Worm (Caenorhabditis elegans) whole organism, L1 larva: ENCODE results near the gene pmp-1.

Source experiments
- C04F5.9 ChIP-seq: sonication (generic microtip); optimal IDR thresholded peaks from 2 replicates; lab custom pipeline; 2016; ENCODE audit warnings: missing genetic modification characterization, missing compliant biosample characterization
- C16A3.4 ChIP-seq: fragments of 150-350 bp; optimal IDR thresholded peaks from 2 replicates; lab custom pipeline; 2014; ENCODE audit warnings: missing biosample characterization, missing genetic modification characterization
- C34B4.2 ChIP-seq: sonication (generic microtip); optimal IDR thresholded peaks from 2 replicates; lab custom pipeline; 2017; ENCODE audit warnings: mild to moderate bottlenecking, missing genetic modification characterization, missing compliant biosample characterization
- Y116A8C.19 ChIP-seq: sonication (generic microtip); optimal IDR thresholded peaks from 2 replicates; lab custom pipeline; 2016; ENCODE audit warnings: missing compliant biosample characterization, missing genetic modification characterization, borderline replicate concordance
- aha-1 ChIP-seq: fragments of 150-350 bp; optimal IDR thresholded peaks from 2 replicates; lab custom pipeline; 2014; ENCODE audit warnings: missing biosample characterization, missing genetic modification characterization
- alr-1 ChIP-seq: fragments of 200-800 bp; sonication (Bioruptor generic); optimal IDR thresholded peaks from 2 replicates; lab custom pipeline; 2018; ENCODE audit warnings: borderline replicate concordance, mild to moderate bottlenecking, missing genetic modification characterization, missing compliant biosample characterization
- ama-1 ChIP-seq: fragments of 150-350 bp; optimal IDR thresholded peaks from 2 replicates; lab custom pipeline; 2014
- ceh-63 ChIP-seq: fragments of 200-800 bp; sonication (Bioruptor generic); optimal IDR thresholded peaks from 2 replicates; lab custom pipeline; 2018; ENCODE audit warnings: mild to moderate bottlenecking, missing genetic modification characterization, missing compliant biosample characterization
- ceh-88 ChIP-seq: fragments of 200-800 bp; sonication (Bioruptor generic); IDR thresholded peaks from 2 replicates; pipeline ENCODE4 v1.3.6; 2022; ENCODE audit warnings: missing genetic modification characterization, missing compliant biosample characterization
- ceh-90 ChIP-seq: sonication (generic microtip); optimal IDR thresholded peaks from 2 replicates; lab custom pipeline; 2016; ENCODE audit warnings: missing genetic modification characterization, missing compliant biosample characterization
- dpl-1 ChIP-seq, 3 experiments: fragments of 150-350 bp in 2 of 3; sonication (generic microtip) in 1 of 3; optimal IDR thresholded peaks; 2 replicates each; lab custom pipeline; 2014 to 2017; ENCODE audit warnings: missing biosample characterization in 3 of 3, missing genetic modification characterization in 3 of 3, missing genetic modification reagents in 3 of 3
- dsc-1 ChIP-seq: sonication (generic microtip); optimal IDR thresholded peaks from 2 replicates; lab custom pipeline; 2016; ENCODE audit warnings: mild to moderate bottlenecking, missing genetic modification characterization, missing compliant biosample characterization
- efl-1 ChIP-seq, 4 experiments: fragments of 150-350 bp; optimal IDR thresholded peaks in 3 of 4; peaks in 1 of 4; 1 replicate in 1 of 4; 2 replicates in 3 of 4; lab custom pipeline; 2014; ENCODE audit warnings: missing biosample characterization in 2 of 4, missing genetic modification characterization in 2 of 4, missing genetic modification reagents in 2 of 4
- egl-27 ChIP-seq, 2 experiments: fragments of 150-350 bp in 1 of 2; sonication (generic microtip); optimal IDR thresholded peaks; 3 replicates each; lab custom pipeline; 2017 to 2018; ENCODE audit warnings: missing biosample characterization in 2 of 2, missing genetic modification characterization in 2 of 2, missing genetic modification reagents in 2 of 2
- elt-2 ChIP-seq: sonication (generic microtip); optimal IDR thresholded peaks from 2 replicates; lab custom pipeline; 2016; ENCODE audit warnings: missing genetic modification characterization, mild to moderate bottlenecking, inconsistent platforms, missing compliant biosample characterization, missing genetic modification reagents
- ets-5 ChIP-seq: fragments of 200-800 bp; sonication (Bioruptor generic); IDR thresholded peaks from 2 replicates; pipeline ENCODE4 v1.3.6; 2022; ENCODE audit warnings: missing genetic modification characterization, missing compliant biosample characterization
- fkh-10 ChIP-seq: sonication (generic microtip); optimal IDR thresholded peaks from 2 replicates; lab custom pipeline; 2017; ENCODE audit warnings: missing biosample characterization, missing genetic modification reagents, missing genetic modification characterization
- fos-1 ChIP-seq: fragments of 150-350 bp; optimal IDR thresholded peaks from 2 replicates; lab custom pipeline; 2014; ENCODE audit warnings: missing biosample characterization, missing genetic modification characterization
- hlh-4 ChIP-seq: sonication (generic microtip); optimal IDR thresholded peaks from 2 replicates; lab custom pipeline; 2016; ENCODE audit warnings: mild to moderate bottlenecking, missing genetic modification characterization, missing compliant biosample characterization
- hpl-2 ChIP-seq: fragments of 150-350 bp; optimal IDR thresholded peaks from 2 replicates; lab custom pipeline; 2014; ENCODE audit warnings: missing biosample characterization, missing genetic modification reagents, missing genetic modification characterization
- lin-14 ChIP-seq: fragments of 200-800 bp; sonication (Bioruptor generic); optimal IDR thresholded peaks from 2 replicates; lab custom pipeline; 2018; ENCODE audit warnings: mild to moderate bottlenecking, missing genetic modification characterization, moderate library complexity, missing compliant biosample characterization
- lin-15B ChIP-seq: fragments of 150-350 bp; sonication (generic microtip); optimal IDR thresholded peaks from 3 replicates; lab custom pipeline; 2014; ENCODE audit warnings: missing biosample characterization, missing genetic modification characterization
- lin-39 ChIP-seq: fragments of 150-350 bp; optimal IDR thresholded peaks from 2 replicates; lab custom pipeline; 2014; ENCODE audit warnings: missing biosample characterization, missing genetic modification reagents, missing genetic modification characterization
- lsy-2 ChIP-seq, 2 experiments: fragments of 150-350 bp; optimal IDR thresholded peaks; 2 replicates each; lab custom pipeline; 2014; ENCODE audit warnings: missing biosample characterization in 2 of 2, missing genetic modification characterization in 2 of 2
- mab-9 ChIP-seq: fragments of 200-800 bp; sonication (Bioruptor generic); IDR thresholded peaks from 2 replicates; pipeline ENCODE4 v1.3.6; 2022; ENCODE audit warnings: missing genetic modification reagents, missing genetic modification characterization, missing compliant biosample characterization
- mdl-1 ChIP-seq, 2 experiments: fragments of 150-350 bp; optimal IDR thresholded peaks; 2 replicates each; lab custom pipeline; 2014 to 2017; ENCODE audit warnings: missing biosample characterization in 2 of 2, missing genetic modification characterization in 2 of 2, inconsistent platforms in 1 of 2
- mef-2 ChIP-seq: fragments of 150-350 bp; optimal IDR thresholded peaks from 2 replicates; lab custom pipeline; 2014; ENCODE audit warnings: missing biosample characterization, missing genetic modification characterization
- nhr-11 ChIP-seq: fragments of 150-350 bp; optimal IDR thresholded peaks from 2 replicates; lab custom pipeline; 2014; ENCODE audit warnings: missing biosample characterization, missing genetic modification characterization
- nhr-237 ChIP-seq: fragments of 150-350 bp; optimal IDR thresholded peaks from 2 replicates; lab custom pipeline; 2014; ENCODE audit warnings: missing biosample characterization, missing genetic modification characterization
- nhr-28 ChIP-seq: fragments of 150-350 bp; optimal IDR thresholded peaks from 2 replicates; lab custom pipeline; 2014; ENCODE audit warnings: missing biosample characterization, missing genetic modification characterization
- nhr-47 ChIP-seq: sonication (generic microtip); optimal IDR thresholded peaks from 2 replicates; lab custom pipeline; 2016; ENCODE audit warnings: mild to moderate bottlenecking, missing genetic modification characterization, moderate library complexity, missing compliant biosample characterization
- nhr-76 ChIP-seq: sonication (generic microtip); optimal IDR thresholded peaks from 2 replicates; lab custom pipeline; 2017; ENCODE audit warnings: missing biosample characterization, missing genetic modification characterization
- nhr-77 ChIP-seq: fragments of 150-350 bp; optimal IDR thresholded peaks from 2 replicates; lab custom pipeline; 2014; ENCODE audit warnings: missing biosample characterization, missing genetic modification characterization
- nhr-85 ChIP-seq: sonication (generic microtip); peaks from one replicate; lab custom pipeline; 2016; ENCODE audit warnings: missing genetic modification characterization, inconsistent platforms, missing compliant biosample characterization
- pag-3 ChIP-seq: sonication (generic microtip); optimal IDR thresholded peaks from 2 replicates; lab custom pipeline; 2017; ENCODE audit warnings: missing genetic modification characterization, mild to moderate bottlenecking, missing compliant biosample characterization, antibody characterized with exemption, borderline replicate concordance; ENCODE audit not compliant: insufficient read depth
- snu-23 ChIP-seq: sonication (generic microtip); optimal IDR thresholded peaks from 2 replicates; lab custom pipeline; 2016; ENCODE audit warnings: missing genetic modification characterization, missing compliant biosample characterization
- sox-4 ChIP-seq: sonication (generic microtip); optimal IDR thresholded peaks from 2 replicates; lab custom pipeline; 2016; ENCODE audit warnings: missing genetic modification characterization, missing compliant biosample characterization
- swsn-7 ChIP-seq: sonication (generic microtip); optimal IDR thresholded peaks from 2 replicates; lab custom pipeline; 2016; ENCODE audit warnings: missing genetic modification characterization, missing compliant biosample characterization
- unc-62 ChIP-seq: fragments of 150-350 bp; optimal IDR thresholded peaks from 2 replicates; lab custom pipeline; 2014; ENCODE audit warnings: missing biosample characterization, missing genetic modification reagents, missing genetic modification characterization
- unc-98 ChIP-seq: fragments of 200-800 bp; sonication (Bioruptor generic); IDR thresholded peaks from 2 replicates; pipeline ENCODE4 v1.3.6; 2022; ENCODE audit warnings: missing genetic modification characterization, missing compliant biosample characterization
- vab-15 ChIP-seq: sonication (generic microtip); optimal IDR thresholded peaks from 2 replicates; lab custom pipeline; 2017; ENCODE audit warnings: missing genotype, mild to moderate bottlenecking, missing genetic modification characterization, missing compliant biosample characterization
- xbp-1 ChIP-seq: sonication (generic microtip); optimal IDR thresholded peaks from 2 replicates; lab custom pipeline; 2016; ENCODE audit warnings: missing genetic modification characterization, missing compliant biosample characterization
- ztf-11 ChIP-seq, 2 experiments: sonication (generic microtip); optimal IDR thresholded peaks; 2 replicates each; lab custom pipeline; 2016 to 2017; ENCODE audit warnings: missing genetic modification characterization in 2 of 2, missing biosample characterization in 1 of 2, missing compliant biosample characterization in 1 of 2

pmp-1 gene

ce11 chrII:6923792-6924191 is 40.2 kb upstream of the pmp-1 start:
- no peak for TF ChIP-seq hlh-4 (tag; lab: Kevin White, UChicago)
- no peak for TF ChIP-seq ets-5 (GFP tag; lab: Robert Waterston, UW)
- no peak for TF ChIP-seq nhr-28 (tag; lab: Kevin White, UChicago)
- TF ChIP-seq nhr-76 (tag; lab: Kevin White, UChicago), result no peak
- TF ChIP-seq mab-9 (GFP tag; lab: Robert Waterston, UW), result no peak
- TF ChIP-seq lsy-2 (tag; optimal IDR thresholded peaks at IDR 0.05; lab: Kevin White, UChicago), result no peak
- no peak for TF ChIP-seq aha-1 (tag; lab: Kevin White, UChicago)
- no peak for TF ChIP-seq hpl-2 (GFP tag; lab: Kevin White, UChicago)
- no peak for TF ChIP-seq C04F5.9 (tag; lab: Kevin White, UChicago)
- TF ChIP-seq lin-14 (GFP tag; lab: Kevin White, UChicago), result no peak
- TF ChIP-seq egl-27 (tag; optimal IDR thresholded peaks at IDR 0.05; lab: Kevin White, UChicago), result no peak
- no peak for TF ChIP-seq lin-15B (tag; lab: Kevin White, UChicago)
- no peak for TF ChIP-seq ceh-88 (GFP tag; lab: Robert Waterston, UW)
- no peak for TF ChIP-seq C34B4.2 (tag; lab: Kevin White, UChicago)
- TF ChIP-seq mef-2 (tag; lab: Kevin White, UChicago), result no peak
- no peak for TF ChIP-seq xbp-1 (tag; lab: Kevin White, UChicago)
- no peak for TF ChIP-seq nhr-85
- no peak for TF ChIP-seq swsn-7 (tag; lab: Kevin White, UChicago)
- TF ChIP-seq nhr-11 (tag; lab: Kevin White, UChicago), result no peak
- TF ChIP-seq, all 84 proteins: peak for 0

ce11 chrII:6919363-6919851 is 35.9 kb upstream of the pmp-1 start, which contains the start of gene B0252.1:
B0252.1 (plus strand) TSS chrII:6919680.
- TF ChIP-seq mab-9 (GFP tag; lab: Robert Waterston, UW) (no peak), alr-1 (tag; lab: Kevin White, UChicago) (no peak), lin-15B (tag; lab: Kevin White, UChicago) (no peak), snu-23 (no peak), C16A3.4 (no peak), ceh-63 (GFP tag; lab: Kevin White, UChicago) (no peak), nhr-77 (tag; lab: Kevin White, UChicago) (no peak), nhr-28 (tag; lab: Kevin White, UChicago) (no peak), nhr-237 (tag; lab: Kevin White, UChicago) (no peak), fkh-10 (GFP tag; lab: Kevin White, UChicago) (no peak), unc-98 (GFP tag; lab: Robert Waterston, UW) (no peak), sox-4 (tag; lab: Kevin White, UChicago) (no peak), efl-1 (optimal IDR thresholded peaks at IDR 0.05; lab: Kevin White, UChicago) (no peak), efl-1 (GFP tag; optimal IDR thresholded peaks at IDR 0.05 in 1 of 2; lab: Kevin White, UChicago) (no peak), fos-1 (no peak)

ce11 chrII:6918862-6919261 is 35.3 kb upstream of the pmp-1 start, which contains the start of gene B0252.5:
B0252.5 (minus strand) TSS chrII:6918878.
- TF ChIP-seq Y116A8C.19 (tag; lab: Kevin White, UChicago), result no peak
- peak; percentile 32 for TF ChIP-seq elt-2

ce11 chrII:6917710-6918109 is 34.2 kb upstream of the pmp-1 start, which contains the start of gene B0252.11:
B0252.11 (minus strand) TSS chrII:6917810.
- TF ChIP-seq dsc-1 (tag; lab: Kevin White, UChicago) (no peak), efl-1 (optimal IDR thresholded peaks at IDR 0.05; lab: Kevin White, UChicago) (no peak), efl-1 (GFP tag; optimal IDR thresholded peaks at IDR 0.05 in 1 of 2; lab: Kevin White, UChicago) (peak in 1 of 2 experiments; percentile 85)

ce11 chrII:6915875-6916274 is 32.3 kb upstream of the pmp-1 start, which contains the start of gene B0252.8:
B0252.8 (plus strand) TSS chrII:6916166.
- TF ChIP-seq ets-5 (GFP tag; lab: Robert Waterston, UW), result no peak
- no peak for TF ChIP-seq ceh-90 (tag; lab: Kevin White, UChicago)
- no peak for TF ChIP-seq ama-1 (lab: Kevin White, UChicago)
- no peak for TF ChIP-seq dpl-1 (GFP tag; optimal IDR thresholded peaks at IDR 0.05; lab: Kevin White, UChicago)
- TF ChIP-seq unc-98 (GFP tag; lab: Robert Waterston, UW), result no peak
- TF ChIP-seq pag-3 (tag; lab: Kevin White, UChicago), result no peak
- no peak for TF ChIP-seq nhr-47
- TF ChIP-seq hlh-4 (tag; lab: Kevin White, UChicago), result no peak
- TF ChIP-seq C04F5.9 (tag; lab: Kevin White, UChicago), result no peak
- TF ChIP-seq mdl-1 (tag; optimal IDR thresholded peaks at IDR 0.05; lab: Kevin White, UChicago), result no peak
- TF ChIP-seq C16A3.4, result no peak
- TF ChIP-seq Y116A8C.19 (tag; lab: Kevin White, UChicago), result no peak
- no peak for TF ChIP-seq ztf-11 (tag; optimal IDR thresholded peaks at IDR 0.05; lab: Kevin White, UChicago)
- no peak for TF ChIP-seq vab-15
- TF ChIP-seq snu-23, result no peak
- no peak for TF ChIP-seq unc-62 (GFP tag; lab: Kevin White, UChicago)
- TF ChIP-seq lin-39 (tag; lab: Kevin White, UChicago), result no peak
- TF ChIP-seq sox-4 (tag; lab: Kevin White, UChicago), result no peak
- no peak for TF ChIP-seq swsn-7 (tag; lab: Kevin White, UChicago)
